Worm (Caenorhabditis elegans): ENCODE measurements around the gene eel-1.

The eel-1 gene

ce11 chrIV:3014610-3015009 lies 35.3 kb downstream of the eel-1 start:
- TF ChIP-seq crh-2 (tag; optimal IDR thresholded peaks at IDR 0.05) (peak; percentile 28), unc-62 (GFP tag; optimal IDR thresholded peaks at IDR 0.05) (peak; percentile 50), nhr-77 (tag; optimal IDR thresholded peaks at IDR 0.05) (no peak), lsy-2 (tag; optimal IDR thresholded peaks at IDR 0.05) (no peak), ztf-1 (GFP tag; conservative IDR thresholded peaks at IDR 0.05) (no peak), elt-3 (tag; optimal IDR thresholded peaks at IDR 0.05) (no peak), lin-11 (tag; optimal IDR thresholded peaks at IDR 0.05) (no peak), ceh-16 (tag; optimal IDR thresholded peaks at IDR 0.05) (peak; percentile 96), mab-5 (tag; optimal IDR thresholded peaks at IDR 0.05) (peak; percentile 6), nhr-129 (tag; optimal IDR thresholded peaks at IDR 0.05) (no peak), fos-1 (tag; optimal IDR thresholded peaks at IDR 0.05) (no peak), nhr-25 (tag; optimal IDR thresholded peaks at IDR 0.05) (peak; percentile 53), elt-1 (tag; optimal IDR thresholded peaks at IDR 0.05) (peak; percentile 34)

ce11 chrIV:3012374-3013142 lies 37.3 kb downstream of the eel-1 start, which contains the start of the genes Y54G2A.28 and vrp-1:
Gene Y54G2A.28, minus strand, starts transcription at chrIV:3012421.
Gene vrp-1, plus strand, starts transcription at chrIV:3012587.
- TF ChIP-seq crh-2 (tag; optimal IDR thresholded peaks at IDR 0.05) (peak; percentile 54), fos-1 (tag; optimal IDR thresholded peaks at IDR 0.05) (peak; percentile 79), ceh-82 (tag; optimal IDR thresholded peaks at IDR 0.05) (no peak)

ce11 chrIV:3011647-3012046 lies 38.3 kb downstream of the eel-1 start:
- TF ChIP-seq gmeb-1 (tag; optimal IDR thresholded peaks at IDR 0.05) (peak; percentile 9), lsy-2 (tag; optimal IDR thresholded peaks at IDR 0.05) (no peak)

ce11 chrIV:3008828-3009227 lies 41.1 kb downstream of the eel-1 start, which contains the start of gene Y54G2A.73:
Gene Y54G2A.73, minus strand, starts transcription at chrIV:3008892.
- TF ChIP-seq skn-1 (tag; optimal IDR thresholded peaks at IDR 0.05) (no peak), lin-39 (tag; optimal IDR thresholded peaks at IDR 0.05) (no peak), alr-1 (tag; optimal IDR thresholded peaks at IDR 0.05) (no peak), blmp-1 (tag; optimal IDR thresholded peaks at IDR 0.05; ENCODE audit: insufficient read depth) (no peak), nhr-237 (tag; optimal IDR thresholded peaks at IDR 0.05) (no peak), ztf-4 (tag; optimal IDR thresholded peaks at IDR 0.05) (no peak), snpc-4 (tag; optimal IDR thresholded peaks at IDR 0.05) (no peak)

- TF ChIP-seq zag-1 (tag; optimal IDR thresholded peaks at IDR 0.05) (no peak), alr-1 (tag; optimal IDR thresholded peaks at IDR 0.05) (no peak), ceh-82 (tag; optimal IDR thresholded peaks at IDR 0.05) (no peak), nhr-25 (tag; optimal IDR thresholded peaks at IDR 0.05) (no peak), nhr-10 (tag; optimal IDR thresholded peaks at IDR 0.05) (no peak), nhr-77 (tag; optimal IDR thresholded peaks at IDR 0.05) (no peak), unc-55 (GFP tag; optimal IDR thresholded peaks at IDR 0.05) (peak; percentile 56), nhr-129 (tag; optimal IDR thresholded peaks at IDR 0.05) (no peak)
Measured at ce11 chrIV:3002807-3003206, 47.1 kb downstream of the eel-1 start.

ce11 chrIV:3001500-3001899 lies 48.4 kb downstream of the eel-1 start:
- TF ChIP-seq unc-62 (GFP tag; optimal IDR thresholded peaks at IDR 0.05) (no peak), unc-55 (GFP tag; optimal IDR thresholded peaks at IDR 0.05) (peak; percentile 56), C34F6.9 (tag; optimal IDR thresholded peaks at IDR 0.05) (peak; percentile 38), lsy-2 (tag; optimal IDR thresholded peaks at IDR 0.05) (peak in 1 of 2 experiments; percentile 2)

- no peak for TF ChIP-seq mbf-1 (tag; optimal IDR thresholded peaks at IDR 0.05)
- TF ChIP-seq peb-1 (tag; optimal IDR thresholded peaks at IDR 0.05) = no peak
- TF ChIP-seq skn-1 (tag; optimal IDR thresholded peaks at IDR 0.05) = no peak
- TF ChIP-seq aly-2 (tag; optimal IDR thresholded peaks at IDR 0.05) = no peak
- peak; percentile 29 for TF ChIP-seq snpc-4 (tag; optimal IDR thresholded peaks at IDR 0.05)
- TF ChIP-seq unc-39 (tag; optimal IDR thresholded peaks at IDR 0.05) = no peak
- no peak for TF ChIP-seq crh-2 (tag; optimal IDR thresholded peaks at IDR 0.05)
- TF ChIP-seq sma-9 (GFP tag; optimal IDR thresholded peaks at IDR 0.05) = no peak
- TF ChIP-seq sma-9 (tag; optimal IDR thresholded peaks at IDR 0.05) = no peak
- no peak for TF ChIP-seq nhr-21 (tag; optimal IDR thresholded peaks at IDR 0.05)
- TF ChIP-seq nhr-10 (tag; optimal IDR thresholded peaks at IDR 0.05) = no peak
- peak; percentile 5 for TF ChIP-seq nhr-25 (tag; optimal IDR thresholded peaks at IDR 0.05)
- TF ChIP-seq sem-4 (tag; optimal IDR thresholded peaks at IDR 0.05) = no peak
- peak; percentile 76 for TF ChIP-seq unc-55 (GFP tag; optimal IDR thresholded peaks at IDR 0.05)
- TF ChIP-seq ceh-16 (tag; optimal IDR thresholded peaks at IDR 0.05) = no peak
- TF ChIP-seq ztf-11 (tag; optimal IDR thresholded peaks at IDR 0.05) = no peak
- no peak for TF ChIP-seq fos-1 (tag; optimal IDR thresholded peaks at IDR 0.05)
- no peak for TF ChIP-seq lin-39 (tag; optimal IDR thresholded peaks at IDR 0.05)
- no peak for TF ChIP-seq elt-3 (tag; optimal IDR thresholded peaks at IDR 0.05)
- TF ChIP-seq nhr-23 (tag; optimal IDR thresholded peaks at IDR 0.05) = no peak
- peak; percentile 47 for TF ChIP-seq nhr-129 (tag; optimal IDR thresholded peaks at IDR 0.05)
- TF ChIP-seq R02D3.7 (tag; optimal IDR thresholded peaks at IDR 0.05) = no peak
- TF ChIP-seq mab-5 (tag; optimal IDR thresholded peaks at IDR 0.05) = no peak
- TF ChIP-seq nhr-237 (tag; optimal IDR thresholded peaks at IDR 0.05) = no peak
- no peak for TF ChIP-seq alr-1 (tag; optimal IDR thresholded peaks at IDR 0.05)
- TF ChIP-seq blmp-1 (tag; optimal IDR thresholded peaks at IDR 0.05; ENCODE audit: insufficient read depth) = peak; percentile 97
- no peak for TF ChIP-seq lin-11 (tag; optimal IDR thresholded peaks at IDR 0.05)
Measured at ce11 chrIV:2998597-2999161, 51.2 kb downstream of the eel-1 start.

All from whole organism, L2 larva.